Worm (Caenorhabditis elegans) whole organism, mixed stage, embryonic: Measurements from ENCODE around the gene srv-12.

ENCODE experiments used
- M03D4.4 ChIP-seq: sonication (generic microtip); optimal IDR thresholded peaks from 2 replicates; lab custom pipeline; 2017; ENCODE audit warnings: mild to moderate bottlenecking, missing genetic modification characterization, missing compliant biosample characterization
- ceh-83 ChIP-seq: fragments of 200-800 bp; sonication (Bioruptor generic); optimal IDR thresholded peaks from 2 replicates; lab custom pipeline; 2018; ENCODE audit warnings: mild to moderate bottlenecking, missing genetic modification characterization, missing compliant biosample characterization
- elt-1 ChIP-seq: sonication (generic microtip); optimal IDR thresholded peaks from 2 replicates; lab custom pipeline; 2017; ENCODE audit warnings: missing genetic modification characterization, mild to moderate bottlenecking, missing compliant biosample characterization, antibody characterized with exemption, moderate library complexity, borderline replicate concordance; ENCODE audit not compliant: insufficient read depth
- elt-3 ChIP-seq: fragments of 150-350 bp; optimal IDR thresholded peaks from 2 replicates; lab custom pipeline; 2014; ENCODE audit warnings: missing biosample characterization, missing genetic modification characterization
- lin-13 ChIP-seq: fragments of 150-350 bp; optimal IDR thresholded peaks from 2 replicates; lab custom pipeline; 2014; ENCODE audit warnings: missing biosample characterization, missing genetic modification characterization
- lin-32 ChIP-seq: fragments of 200-800 bp; sonication (Bioruptor generic); optimal IDR thresholded peaks from 2 replicates; lab custom pipeline; 2018; ENCODE audit warnings: mild to moderate bottlenecking, missing genetic modification characterization, missing compliant biosample characterization
- nhr-237 ChIP-seq: fragments of 150-350 bp; optimal IDR thresholded peaks from 2 replicates; lab custom pipeline; 2014; ENCODE audit warnings: missing biosample characterization, missing genetic modification characterization
- tbx-8 ChIP-seq: fragments of 200-800 bp; sonication (Bioruptor generic); optimal IDR thresholded peaks from 2 replicates; lab custom pipeline; 2018; ENCODE audit warnings: mild to moderate bottlenecking, missing genetic modification characterization, moderate library complexity, missing compliant biosample characterization
- unc-120 ChIP-seq: sonication (generic microtip); optimal IDR thresholded peaks from 2 replicates; lab custom pipeline; 2017; ENCODE audit warnings: missing genetic modification characterization, missing compliant biosample characterization; ENCODE audit not compliant: poor library complexity, severe bottlenecking
- ztf-11 ChIP-seq: fragments of 150-350 bp; optimal IDR thresholded peaks from 2 replicates; lab custom pipeline; 2014; ENCODE audit warnings: missing biosample characterization, missing genetic modification characterization

The srv-12 gene

DNA sequence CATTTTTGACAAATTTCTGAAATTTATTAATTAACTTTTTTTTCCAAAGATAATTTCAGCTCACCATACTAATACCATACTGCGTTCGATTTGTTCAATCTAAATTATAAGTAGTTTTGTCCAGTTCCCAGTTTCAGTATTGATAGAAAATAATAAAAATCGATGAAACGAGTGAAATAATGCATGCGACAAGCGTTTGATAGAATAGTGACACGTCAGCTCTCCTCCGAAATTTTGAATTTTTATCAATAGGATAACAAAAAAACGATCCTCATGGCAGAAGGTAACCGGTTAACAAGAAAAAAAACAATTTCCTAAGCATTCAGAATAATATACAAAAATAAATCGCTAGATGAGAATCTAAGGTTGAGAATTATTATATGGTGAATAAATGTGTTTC is 51.7 kb downstream of the srv-12 start, which contains the start of gene C47E12.3:
Gene C47E12.3, minus strand, starts transcription at position 101 of the 400 bp plus-strand sequence.
- TF ChIP-seq ceh-83 (GFP tag; lab: Kevin White, UChicago): no peak
- TF ChIP-seq tbx-8 (GFP tag; lab: Kevin White, UChicago): no peak
- TF ChIP-seq elt-1: no peak
- no peak for TF ChIP-seq lin-32 (GFP tag; lab: Kevin White, UChicago)
- no peak for TF ChIP-seq unc-120
- no peak for TF ChIP-seq lin-13 (tag; lab: Kevin White, UChicago)
- TF ChIP-seq ztf-11 (tag; lab: Kevin White, UChicago): no peak
- no peak for TF ChIP-seq M03D4.4 (tag; lab: Kevin White, UChicago)
- no peak for TF ChIP-seq elt-3 (tag; lab: Kevin White, UChicago)
- TF ChIP-seq nhr-237 (tag; lab: Kevin White, UChicago): no peak
